Fruit fly (Drosophila melanogaster) whole organism, embryonic: ENCODE results near the gene CG31029.

Experiments used
- B-H1 ChIP-seq: fragments of 200-800 bp; sonication (Bioruptor generic); IDR thresholded peaks from 3 replicates; pipeline ENCODE4 v1.3.6; 2022; ENCODE audit warnings: missing biosample characterization, missing genetic modification characterization
- CG10543 ChIP-seq: fragments of 200-800 bp; sonication (Bioruptor generic); optimal IDR thresholded peaks from 3 replicates; lab custom pipeline; 2017; ENCODE audit warnings: missing biosample characterization, mild to moderate bottlenecking, missing genetic modification characterization, moderate library complexity
- CG12769 ChIP-seq: fragments of 200-800 bp; sonication (Bioruptor generic); optimal IDR thresholded peaks from 2 replicates; lab custom pipeline; 2019; ENCODE audit warnings: missing biosample characterization, mild to moderate bottlenecking, missing genetic modification characterization, moderate library complexity
- CG16779 ChIP-seq: fragments of 200-800 bp; sonication (Bioruptor generic); IDR thresholded peaks from 2 replicates; pipeline ENCODE4 v1.3.6; 2022; ENCODE audit warnings: missing biosample characterization, missing genetic modification characterization
- CG16813 ChIP-seq: fragments of 200-800 bp; sonication (Bioruptor generic); IDR thresholded peaks from 3 replicates; pipeline ENCODE4 v1.3.6; 2022; ENCODE audit warnings: missing biosample characterization, missing genetic modification characterization; ENCODE audit not compliant: partially characterized antibody
- CG16863 ChIP-seq: fragments of 200-800 bp; sonication (Bioruptor generic); optimal IDR thresholded peaks from 3 replicates; lab custom pipeline; 2016; ENCODE audit warnings: missing biosample characterization, missing genetic modification characterization
- CG18011 ChIP-seq: fragments of 200-800 bp; sonication (Bioruptor generic); optimal IDR thresholded peaks from 2 replicates; lab custom pipeline; 2017; ENCODE audit warnings: missing biosample characterization, missing genetic modification characterization, mild to moderate bottlenecking, moderate library complexity, missing genotype
- CG2678 ChIP-seq: fragments of 200-800 bp; sonication (Bioruptor generic); optimal IDR thresholded peaks from 3 replicates; lab custom pipeline; 2019; ENCODE audit warnings: missing biosample characterization, mild to moderate bottlenecking, missing genetic modification characterization, moderate library complexity
- CG34376 ChIP-seq: fragments of 200-800 bp; sonication (Bioruptor generic); optimal IDR thresholded peaks from 2 replicates; lab custom pipeline; 2018; ENCODE audit warnings: missing biosample characterization, mild to moderate bottlenecking, missing genetic modification characterization
- CG4707 ChIP-seq: fragments of 200-800 bp; sonication (Bioruptor generic); optimal IDR thresholded peaks from 2 replicates; lab custom pipeline; 2018; ENCODE audit warnings: missing biosample characterization, mild to moderate bottlenecking, missing genetic modification characterization, moderate library complexity
- CG6854 ChIP-seq: fragments of 200-800 bp; sonication (Bioruptor generic); optimal IDR thresholded peaks from 3 replicates; lab custom pipeline; 2017; ENCODE audit warnings: missing biosample characterization, mild to moderate bottlenecking, missing genetic modification characterization
- CG7987 ChIP-seq: fragments of 200-800 bp; sonication (Bioruptor generic); optimal IDR thresholded peaks from 2 replicates; lab custom pipeline; 2018; ENCODE audit warnings: missing biosample characterization, mild to moderate bottlenecking, missing genetic modification characterization, moderate library complexity
- CG9932 ChIP-seq: fragments of 200-800 bp; sonication (Bioruptor generic); IDR thresholded peaks from 2 replicates; pipeline ENCODE4 v1.3.6; 2022; ENCODE audit warnings: missing biosample characterization, missing genetic modification characterization
- Dp ChIP-seq: fragments of 200-800 bp; sonication (Bioruptor generic); optimal IDR thresholded peaks from 2 replicates; lab custom pipeline; 2018; ENCODE audit warnings: missing biosample characterization, mild to moderate bottlenecking, missing genetic modification characterization, moderate library complexity
- E2f2 ChIP-seq: fragments of 200-800 bp; sonication (Bioruptor generic); IDR thresholded peaks from 2 replicates; pipeline ENCODE4 v1.3.6; 2022; ENCODE audit warnings: missing biosample characterization, missing genetic modification characterization
- GATAe ChIP-seq: fragments of 200-800 bp; sonication (Bioruptor generic); conservative IDR thresholded peaks from 2 replicates; pipeline ENCODE4 v1.3.6; 2022; ENCODE audit warnings: missing biosample characterization, missing genetic modification characterization
- Hey ChIP-seq: fragments of 200-800 bp; sonication (Bioruptor generic); optimal IDR thresholded peaks from 3 replicates; lab custom pipeline; 2018; ENCODE audit warnings: missing biosample characterization, mild to moderate bottlenecking, missing genetic modification characterization
- Hr78 ChIP-seq, 2 experiments: fragments of 200-800 bp in 1 of 2; fragments of >200 bp in 1 of 2; sonication (Bioruptor generic) in 1 of 2; optimal IDR thresholded peaks; 2 replicates each; lab custom pipeline; 2017 to 2019; ENCODE audit warnings: missing biosample characterization in 2 of 2, missing genetic modification characterization in 2 of 2, mild to moderate bottlenecking in 1 of 2, moderate library complexity in 1 of 2
- MESR4 ChIP-seq: fragments of 200-800 bp; sonication (Bioruptor generic); optimal IDR thresholded peaks from 2 replicates; lab custom pipeline; 2018; ENCODE audit warnings: missing biosample characterization, mild to moderate bottlenecking, missing genetic modification characterization, moderate library complexity
- Med ChIP-seq: fragments of 200-800 bp; sonication (Bioruptor generic); peaks from one replicate; lab custom pipeline; 2016; ENCODE audit warnings: missing biosample characterization, missing genetic modification characterization, mild to moderate bottlenecking, inconsistent platforms, moderate library complexity
- NFAT ChIP-seq: fragments of 200-800 bp; sonication (Bioruptor generic); IDR thresholded peaks from 2 replicates; pipeline ENCODE4 v1.3.6; 2022; ENCODE audit warnings: missing biosample characterization, missing genetic modification characterization
- Nf-YC ChIP-seq: fragments of 200-800 bp; optimal IDR thresholded peaks from 3 replicates; lab custom pipeline; 2019; ENCODE audit warnings: missing biosample characterization, mild to moderate bottlenecking, missing genetic modification characterization, moderate library complexity
- Pdp1 ChIP-seq, 2 experiments: fragments of 200-800 bp; sonication (Bioruptor generic); optimal IDR thresholded peaks; 3 replicates each; lab custom pipeline; 2016; ENCODE audit warnings: missing biosample characterization in 2 of 2, missing genetic modification characterization in 2 of 2, mild to moderate bottlenecking in 1 of 2, moderate library complexity in 1 of 2
- Vsx1 ChIP-seq: fragments of 200-800 bp; sonication (Bioruptor generic); optimal IDR thresholded peaks from 2 replicates; lab custom pipeline; 2017; ENCODE audit warnings: missing biosample characterization, mild to moderate bottlenecking, missing genetic modification characterization, missing genetic modification reagents
- YL-1 ChIP-seq: fragments of 200-800 bp; sonication (Bioruptor generic); optimal IDR thresholded peaks from 3 replicates; lab custom pipeline; 2017; ENCODE audit warnings: missing biosample characterization, mild to moderate bottlenecking, missing genetic modification characterization
- chinmo ChIP-seq: fragments of 200-800 bp; sonication (Bioruptor generic); IDR thresholded peaks from 4 replicates; pipeline ENCODE4 v1.3.6; 2022; ENCODE audit warnings: missing biosample characterization, missing genetic modification characterization; ENCODE audit not compliant: partially characterized antibody
- crol ChIP-seq: fragments of 200-800 bp; sonication (Bioruptor generic); IDR thresholded peaks from 2 replicates; pipeline ENCODE4 v1.3.6; 2022; ENCODE audit warnings: missing biosample characterization, missing genetic modification characterization
- cwo ChIP-seq: fragments of 200-800 bp; sonication (Bioruptor generic); optimal IDR thresholded peaks from 3 replicates; lab custom pipeline; 2017; ENCODE audit warnings: missing biosample characterization, missing genetic modification characterization, mild to moderate bottlenecking, moderate library complexity, missing genetic modification reagents
- dmrt11E ChIP-seq: fragments of 200-800 bp; sonication (Bioruptor generic); optimal IDR thresholded peaks from 3 replicates; lab custom pipeline; 2018; ENCODE audit warnings: missing biosample characterization, mild to moderate bottlenecking, missing genetic modification characterization, moderate library complexity
- exex ChIP-seq: fragments of 200-800 bp; sonication (Bioruptor generic); optimal IDR thresholded peaks from 4 replicates; lab custom pipeline; 2018; ENCODE audit warnings: missing biosample characterization, mild to moderate bottlenecking, missing genetic modification characterization, moderate library complexity
- fu2 ChIP-seq: fragments of 200-800 bp; sonication (Bioruptor generic); optimal IDR thresholded peaks from 2 replicates; lab custom pipeline; 2016; ENCODE audit warnings: missing biosample characterization, missing genetic modification characterization
- gce ChIP-seq: fragments of 200-800 bp; sonication (Bioruptor generic); IDR thresholded peaks from 3 replicates; pipeline ENCODE4 v1.3.6; 2022; ENCODE audit warnings: missing biosample characterization, missing genetic modification characterization
- gcm2 ChIP-seq: fragments of 200-800 bp; sonication (Bioruptor generic); optimal IDR thresholded peaks from 2 replicates; lab custom pipeline; 2016; ENCODE audit warnings: missing biosample characterization, missing genetic modification characterization
- grn ChIP-seq: fragments of 200-800 bp; sonication (Bioruptor generic); optimal IDR thresholded peaks from 3 replicates; lab custom pipeline; 2017; ENCODE audit warnings: missing biosample characterization, missing genetic modification characterization
- gt ChIP-seq: fragments of 200-800 bp; sonication (Bioruptor generic); IDR thresholded peaks from 2 replicates; pipeline ENCODE4 v1.3.6; 2022; ENCODE audit warnings: missing biosample characterization, missing genetic modification characterization
- jigr1 ChIP-seq: fragments of 200-800 bp; sonication (Bioruptor generic); IDR thresholded peaks from 3 replicates; pipeline ENCODE4 v1.3.6; 2022; ENCODE audit warnings: missing biosample characterization, missing genetic modification characterization
- kah ChIP-seq: fragments of 200-800 bp; sonication (Bioruptor generic); optimal IDR thresholded peaks from 2 replicates; lab custom pipeline; 2018; ENCODE audit warnings: missing biosample characterization, mild to moderate bottlenecking, missing genetic modification characterization
- lab ChIP-seq: fragments of 200-800 bp; sonication (Bioruptor generic); optimal IDR thresholded peaks from 3 replicates; lab custom pipeline; 2017; ENCODE audit warnings: missing biosample characterization, missing genetic modification characterization, mild to moderate bottlenecking, moderate library complexity, missing genetic modification reagents
- luna ChIP-seq: fragments of 200-800 bp; sonication (Bioruptor generic); optimal IDR thresholded peaks from 2 replicates; lab custom pipeline; 2016; ENCODE audit warnings: missing biosample characterization, missing genetic modification characterization
- mirr ChIP-seq: fragments of 200-800 bp; sonication (Bioruptor generic); optimal IDR thresholded peaks from 3 replicates; lab custom pipeline; 2018; ENCODE audit warnings: missing biosample characterization, mild to moderate bottlenecking, missing genetic modification characterization
- nau ChIP-seq: fragments of 200-800 bp; sonication (Bioruptor generic); optimal IDR thresholded peaks from 3 replicates; lab custom pipeline; 2017; ENCODE audit warnings: missing biosample characterization, mild to moderate bottlenecking, missing genetic modification characterization, missing genetic modification reagents
- repo ChIP-seq: fragments of 200-800 bp; sonication (Bioruptor generic); optimal IDR thresholded peaks from 2 replicates; lab custom pipeline; 2016; ENCODE audit warnings: missing biosample characterization, missing genetic modification characterization
- sd ChIP-seq: fragments of 200-800 bp; sonication (Bioruptor generic); optimal IDR thresholded peaks from 3 replicates; lab custom pipeline; 2018; ENCODE audit warnings: missing biosample characterization, mild to moderate bottlenecking, missing genetic modification characterization, moderate library complexity
- slp2 ChIP-seq: fragments of 200-800 bp; sonication (Bioruptor generic); optimal IDR thresholded peaks from 2 replicates; lab custom pipeline; 2016; ENCODE audit warnings: missing biosample characterization, missing genetic modification characterization
- sr ChIP-seq: fragments of 200-800 bp; sonication (Bioruptor generic); IDR thresholded peaks from 3 replicates; pipeline ENCODE4 v1.3.6; 2022; ENCODE audit warnings: missing biosample characterization, missing genetic modification characterization
- sug ChIP-seq: fragments of 200-800 bp; optimal IDR thresholded peaks from 2 replicates; lab custom pipeline; 2019; ENCODE audit warnings: missing biosample characterization, mild to moderate bottlenecking, missing genetic modification characterization, moderate library complexity
- tio ChIP-seq: fragments of 200-800 bp; sonication (Bioruptor generic); optimal IDR thresholded peaks from 2 replicates; lab custom pipeline; 2017; ENCODE audit warnings: missing biosample characterization, missing genetic modification characterization, inconsistent platforms
- z ChIP-seq: fragments of 200-800 bp; sonication (Bioruptor generic); IDR thresholded peaks from 3 replicates; pipeline ENCODE4 v1.3.6; 2022; ENCODE audit warnings: missing biosample characterization, missing genetic modification characterization

Gene CG31029

DNA sequence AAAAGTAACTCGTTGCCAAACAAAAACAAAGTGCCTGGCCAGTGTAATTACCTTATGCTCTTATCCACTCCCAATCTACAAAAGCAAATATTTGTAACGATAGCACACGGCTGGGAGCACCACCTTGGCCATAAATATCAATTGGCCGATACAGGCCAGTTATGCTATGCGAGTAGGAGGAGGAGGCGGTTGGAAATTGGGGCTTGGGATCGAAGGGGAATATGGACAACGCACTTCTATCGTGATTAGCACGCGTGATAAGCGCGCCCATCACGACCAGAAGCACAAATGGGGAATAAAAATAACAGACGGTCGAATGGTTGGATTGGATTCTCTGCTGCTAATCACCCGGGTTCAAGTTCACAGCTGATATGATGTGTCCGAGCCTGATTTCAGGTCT is 25.6 kb downstream of the CG31029 start:
- TF ChIP-seq CG7987 (GFP tag; lab: Kevin White, UChicago), result peak; percentile 58
- peak; percentile 82 for TF ChIP-seq CG34376 (GFP tag; lab: Kevin White, UChicago)
- TF ChIP-seq chinmo (GFP tag; lab: Robert Waterston, UW), result 0 out of 4 replicates have a peak, but pooled peaks have one; percentile 46
- TF ChIP-seq slp2, result no peak
- peak; percentile 82 for TF ChIP-seq CG12769 (tag; lab: Kevin White, UChicago)
- peak; percentile 87 for TF ChIP-seq sug (tag; lab: Kevin White, UChicago)
- peak; percentile 14 for TF ChIP-seq Hey (tag; lab: Kevin White, UChicago)
- peak; percentile 37 for TF ChIP-seq CG10543 (GFP tag; lab: Kevin White, UChicago)
- TF ChIP-seq NFAT (GFP tag; lab: Robert Waterston, UW), result 0 out of 2 replicates have a peak, but pooled peaks have one; percentile 25
- peak; percentile 92 for TF ChIP-seq sd (tag; lab: Kevin White, UChicago)
- peak; percentile 97 for TF ChIP-seq grn (GFP tag; lab: Kevin White, UChicago)
- peak in 1 of 2 experiments; percentile 41 for TF ChIP-seq Hr78 (GFP tag; optimal IDR thresholded peaks at IDR 0.05; lab: Kevin White, UChicago)
- peak; percentile 5 for TF ChIP-seq mirr (GFP tag; lab: Kevin White, UChicago)
- peak; percentile 17 for TF ChIP-seq Vsx1 (GFP tag; lab: Kevin White, UChicago)
- no peak for TF ChIP-seq Dp (GFP tag; lab: Kevin White, UChicago)
- TF ChIP-seq Pdp1 (GFP tag; optimal IDR thresholded peaks at IDR 0.05; lab: Kevin White, UChicago), result peak in 1 of 2 experiments; percentile 71
- TF ChIP-seq cwo (GFP tag; lab: Kevin White, UChicago), result peak; percentile 47
- TF ChIP-seq exex, result peak; percentile 92
- TF ChIP-seq CG16813 (GFP tag; lab: Robert Waterston, UW), result no peak
- TF ChIP-seq GATAe (GFP tag; lab: Robert Waterston, UW), result 0 out of 2 replicates have a peak, but pooled peaks have one; percentile 27
- TF ChIP-seq CG16779 (GFP tag; lab: Robert Waterston, UW), result no peak
- peak; percentile 41 for TF ChIP-seq CG2678
- TF ChIP-seq Med (GFP tag; lab: Kevin White, UChicago), result peak; percentile 58
- TF ChIP-seq Nf-YC (tag; lab: Kevin White, UChicago), result no peak

DNA sequence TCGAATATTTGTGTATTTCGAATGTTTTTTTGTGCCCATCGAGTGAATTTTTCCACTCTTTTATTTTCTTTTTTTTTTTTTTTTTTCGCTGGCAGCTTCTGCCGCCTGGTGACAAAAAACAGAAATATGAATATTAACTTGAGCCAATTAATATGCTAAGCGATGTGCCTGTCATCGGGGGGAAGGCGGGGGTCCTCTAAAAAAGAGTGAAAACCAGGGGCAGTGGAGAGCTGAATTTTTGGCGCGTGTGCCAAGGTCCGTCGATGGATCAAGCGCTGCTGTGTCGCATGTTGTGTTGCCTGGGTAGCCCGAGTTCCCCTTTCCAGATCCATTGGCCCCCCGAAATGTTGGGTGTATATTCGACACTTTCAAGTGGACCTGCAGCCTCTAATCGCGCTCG is 26.4 kb downstream of the CG31029 start:
- no peak for TF ChIP-seq repo (GFP tag; lab: Kevin White, UChicago)
- TF ChIP-seq CG6854, result no peak
- TF ChIP-seq z (GFP tag; lab: Robert Waterston, UW), result peak; percentile 83
- no peak for TF ChIP-seq B-H1 (GFP tag; lab: Robert Waterston, UW)
- TF ChIP-seq gce (GFP tag; lab: Robert Waterston, UW), result no peak
- TF ChIP-seq lab, result no peak
- no peak for TF ChIP-seq CG18011
- no peak for TF ChIP-seq gt (GFP tag; lab: Robert Waterston, UW)
- TF ChIP-seq nau (GFP tag; lab: Kevin White, UChicago), result no peak
- TF ChIP-seq sr (GFP tag; lab: Robert Waterston, UW), result 0 out of 3 replicates have a peak, but pooled peaks have one; percentile 3
- TF ChIP-seq Vsx1 (GFP tag; lab: Kevin White, UChicago), result no peak
- TF ChIP-seq CG12769 (tag; lab: Kevin White, UChicago), result peak; percentile 90
- TF ChIP-seq jigr1 (GFP tag; lab: Robert Waterston, UW), result no peak
- no peak for TF ChIP-seq YL-1 (GFP tag; lab: Kevin White, UChicago)
- no peak for TF ChIP-seq luna (GFP tag; lab: Kevin White, UChicago)
- no peak for TF ChIP-seq CG9932 (GFP tag; lab: Robert Waterston, UW)
- TF ChIP-seq CG16863 (GFP tag; lab: Kevin White, UChicago), result no peak
- TF ChIP-seq crol, result 0 out of 2 replicates have a peak, but pooled peaks have one; percentile 14
- no peak for TF ChIP-seq gcm2 (GFP tag; lab: Kevin White, UChicago)
- no peak for TF ChIP-seq MESR4 (GFP tag; lab: Kevin White, UChicago)
- 0 out of 2 replicates have a peak, but pooled peaks have one; percentile 6 for TF ChIP-seq E2f2 (GFP tag; lab: Robert Waterston, UW)
- no peak for TF ChIP-seq tio
- TF ChIP-seq dmrt11E (tag; lab: Kevin White, UChicago), result no peak
- no peak for TF ChIP-seq fu2 (GFP tag; lab: Kevin White, UChicago)
- TF ChIP-seq kah, result no peak
- no peak for TF ChIP-seq CG4707 (GFP tag; lab: Kevin White, UChicago)
- TF ChIP-seq CG10543 (GFP tag; lab: Kevin White, UChicago), result peak; percentile 59
